Worm (Caenorhabditis elegans) whole organism, young adult: ENCODE measurements around the gene cpg-4.
"Not testable (repeated sequence)": the region's sequence is repeated elsewhere in the genome, so short reads cannot be mapped to it uniquely, and the experiment has no call there.

Experiments used
- Y56A3A.18 ChIP-seq: fragments of 200-800 bp; sonication (Bioruptor generic); IDR thresholded peaks from 2 replicates; pipeline ENCODE4 v1.3.6; 2022; ENCODE audit warnings: missing genetic modification reagents, missing genetic modification characterization, missing compliant biosample characterization
- ama-1 ChIP-seq, 3 experiments: fragments of 150-350 bp in 1 of 3; sonication (generic microtip) in 2 of 3; optimal IDR thresholded peaks; 2 replicates each; lab custom pipeline; 2014 to 2018; ENCODE audit warnings: missing biosample characterization in 2 of 3, missing genetic modification characterization in 2 of 3, missing genetic modification reagents in 2 of 3
- attf-6 ChIP-seq: fragments of 200-800 bp; sonication (Bioruptor generic); IDR thresholded peaks from 2 replicates; pipeline ENCODE4 v1.3.6; 2022; ENCODE audit warnings: missing genetic modification reagents, missing genetic modification characterization, missing compliant biosample characterization
- bed-2 ChIP-seq: fragments of 200-800 bp; sonication (Bioruptor generic); IDR thresholded peaks from 2 replicates; pipeline ENCODE4 v1.3.6; 2022; ENCODE audit warnings: missing genetic modification reagents, missing genetic modification characterization, missing compliant biosample characterization
- ceh-27 ChIP-seq: fragments of 200-800 bp; sonication (Bioruptor generic); optimal IDR thresholded peaks from 2 replicates; lab custom pipeline; 2018; ENCODE audit warnings: mild to moderate bottlenecking, missing genetic modification characterization, moderate library complexity, missing compliant biosample characterization

ce11 chrV:6039911-6040310 lies 43.7 kb downstream of the cpg-4 start:
- not testable (repeated sequence) for TF ChIP-seq Y56A3A.18; attf-6 (GFP tag; lab: Robert Waterston, UW); ceh-27 (GFP tag; lab: Kevin White, UChicago); bed-2 (GFP tag; lab: Robert Waterston, UW); ama-1 (optimal IDR thresholded peaks at IDR 0.05; lab: Kevin White, UChicago); ama-1 (GFP tag; optimal IDR thresholded peaks at IDR 0.05; lab: Kevin White, UChicago)
